Fruit fly (Drosophila melanogaster) whole organism, adult: ENCODE results near the gene Ogg1.

ENCODE experiments used
- CG11617 ChIP-seq: fragments of 200-800 bp; sonication (Bioruptor generic); optimal IDR thresholded peaks from 2 replicates; lab custom pipeline; 2017; ENCODE audit warnings: mild to moderate bottlenecking, missing biosample characterization, missing genetic modification reagents, missing genetic modification characterization
- CG12768 ChIP-seq: fragments of 200-800 bp; sonication (Bioruptor generic); optimal IDR thresholded peaks from 2 replicates; lab custom pipeline; 2017; ENCODE audit warnings: missing biosample characterization, missing genetic modification characterization, mild to moderate bottlenecking, moderate library complexity, missing genetic modification reagents
- CG14711 ChIP-seq: fragments of 200-800 bp; sonication (Bioruptor generic); optimal IDR thresholded peaks from 2 replicates; lab custom pipeline; 2018; ENCODE audit warnings: missing biosample characterization, mild to moderate bottlenecking, missing genetic modification characterization, moderate library complexity
- CG1620 ChIP-seq: fragments of 200-800 bp; sonication (Bioruptor generic); optimal IDR thresholded peaks from 2 replicates; lab custom pipeline; 2016; ENCODE audit warnings: missing biosample characterization, missing genetic modification characterization
- CG33017 ChIP-seq: fragments of 200-800 bp; sonication (Bioruptor generic); optimal IDR thresholded peaks from 2 replicates; lab custom pipeline; 2018; ENCODE audit warnings: missing biosample characterization, mild to moderate bottlenecking, missing genetic modification characterization, moderate library complexity
- CG5204 ChIP-seq: fragments of 200-800 bp; sonication (Bioruptor generic); optimal IDR thresholded peaks from 2 replicates; lab custom pipeline; 2016; ENCODE audit warnings: missing biosample characterization, missing genetic modification characterization
- CG7045 ChIP-seq: fragments of 200-800 bp; sonication (Bioruptor generic); optimal IDR thresholded peaks from 2 replicates; lab custom pipeline; 2017; ENCODE audit warnings: missing biosample characterization, mild to moderate bottlenecking, missing genetic modification characterization
- CG7101 ChIP-seq: fragments of 200-800 bp; sonication (Bioruptor generic); optimal IDR thresholded peaks from 2 replicates; lab custom pipeline; 2018; ENCODE audit warnings: missing biosample characterization, mild to moderate bottlenecking, missing genetic modification characterization, moderate library complexity
- Clk ChIP-seq: fragments of 200-800 bp; sonication (Bioruptor generic); optimal IDR thresholded peaks from 2 replicates; lab custom pipeline; 2017; ENCODE audit warnings: missing biosample characterization, missing genetic modification characterization
- Crg-1 ChIP-seq: fragments of 200-800 bp; sonication (Bioruptor generic); optimal IDR thresholded peaks from 2 replicates; lab custom pipeline; 2016; ENCODE audit warnings: missing biosample characterization, missing genetic modification characterization
- Hr96 ChIP-seq: fragments of 200-800 bp; sonication (Bioruptor generic); optimal IDR thresholded peaks from 2 replicates; lab custom pipeline; 2016; ENCODE audit warnings: missing biosample characterization, missing genetic modification characterization
- Mnt ChIP-seq: fragments of 200-800 bp; sonication (Bioruptor generic); optimal IDR thresholded peaks from 2 replicates; lab custom pipeline; 2016; ENCODE audit warnings: missing biosample characterization, mild to moderate bottlenecking, missing genetic modification characterization
- bab1 ChIP-seq: fragments of 200-800 bp; sonication (Bioruptor generic); optimal IDR thresholded peaks from 3 replicates; lab custom pipeline; 2019; ENCODE audit warnings: missing biosample characterization, mild to moderate bottlenecking, missing genetic modification characterization, moderate library complexity
- cic ChIP-seq: fragments of 200-800 bp; sonication (Bioruptor generic); optimal IDR thresholded peaks from 2 replicates; lab custom pipeline; 2017; ENCODE audit warnings: missing biosample characterization, mild to moderate bottlenecking, missing genetic modification characterization, moderate library complexity
- cnc ChIP-seq, 2 experiments: fragments of >200 bp; optimal IDR thresholded peaks; 2 replicates each; lab custom pipeline; 2017
- kay ChIP-seq: fragments of 200-800 bp; sonication (Bioruptor generic); peaks from one replicate; lab custom pipeline; 2016; ENCODE audit warnings: missing biosample characterization, missing genetic modification characterization, borderline replicate concordance
- ovo ChIP-seq: fragments of 200-800 bp; sonication (Bioruptor generic); optimal IDR thresholded peaks from 2 replicates; lab custom pipeline; 2016; ENCODE audit warnings: missing biosample characterization, missing genetic modification characterization
- pad ChIP-seq: fragments of 200-800 bp; sonication (Bioruptor generic); optimal IDR thresholded peaks from 3 replicates; lab custom pipeline; 2017; ENCODE audit warnings: missing biosample characterization, missing genetic modification characterization, mild to moderate bottlenecking, moderate library complexity, missing genetic modification reagents
- tj ChIP-seq: fragments of 200-800 bp; sonication (Bioruptor generic); optimal IDR thresholded peaks from 3 replicates; lab custom pipeline; 2017; ENCODE audit warnings: missing biosample characterization, mild to moderate bottlenecking, missing genetic modification characterization, moderate library complexity
- toe ChIP-seq: fragments of 200-800 bp; sonication (Bioruptor generic); optimal IDR thresholded peaks from 2 replicates; lab custom pipeline; 2016; ENCODE audit warnings: missing biosample characterization, missing genetic modification characterization

Ogg1 gene

DNA sequence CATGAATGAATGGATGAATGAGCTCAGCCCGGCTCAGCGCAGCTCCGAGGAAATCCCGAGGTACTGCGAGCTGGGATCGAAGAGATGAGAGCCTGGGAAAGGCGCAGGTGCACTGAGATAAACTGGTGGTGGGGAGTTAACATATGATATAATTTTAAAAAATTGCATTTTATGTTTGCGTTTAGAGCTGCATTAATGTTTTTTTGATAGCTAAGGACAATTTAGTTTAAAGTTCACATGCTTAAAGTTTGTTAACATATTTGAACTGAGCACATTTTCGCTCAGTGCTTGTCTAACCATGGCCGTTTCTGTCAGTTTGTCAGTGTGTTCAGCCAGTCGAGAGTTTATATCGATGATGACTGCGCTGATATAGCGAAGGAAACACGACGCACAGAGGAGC, 40.2 kb downstream of the Ogg1 start:
- TF ChIP-seq CG7045 (GFP tag; lab: Kevin White, UChicago) (no peak), cic (no peak), CG1620 (no peak), pad (GFP tag; lab: Kevin White, UChicago) (no peak), Mnt (GFP tag; lab: Kevin White, UChicago) (no peak), bab1 (GFP tag; lab: Kevin White, UChicago) (no peak), toe (GFP tag; lab: Kevin White, UChicago) (no peak), Clk (GFP tag; lab: Kevin White, UChicago) (no peak), cnc (optimal IDR thresholded peaks at IDR 0.05; lab: Kevin White, UChicago) (no peak), CG14711 (tag; lab: Kevin White, UChicago) (no peak), Hr96 (no peak), CG12768 (GFP tag; lab: Kevin White, UChicago) (no peak), CG5204 (GFP tag; lab: Kevin White, UChicago) (no peak), CG33017 (tag; lab: Kevin White, UChicago) (no peak), Crg-1 (GFP tag; lab: Kevin White, UChicago) (no peak), ovo (GFP tag; lab: Kevin White, UChicago) (no peak), CG7101 (tag; lab: Kevin White, UChicago) (no peak)

DNA sequence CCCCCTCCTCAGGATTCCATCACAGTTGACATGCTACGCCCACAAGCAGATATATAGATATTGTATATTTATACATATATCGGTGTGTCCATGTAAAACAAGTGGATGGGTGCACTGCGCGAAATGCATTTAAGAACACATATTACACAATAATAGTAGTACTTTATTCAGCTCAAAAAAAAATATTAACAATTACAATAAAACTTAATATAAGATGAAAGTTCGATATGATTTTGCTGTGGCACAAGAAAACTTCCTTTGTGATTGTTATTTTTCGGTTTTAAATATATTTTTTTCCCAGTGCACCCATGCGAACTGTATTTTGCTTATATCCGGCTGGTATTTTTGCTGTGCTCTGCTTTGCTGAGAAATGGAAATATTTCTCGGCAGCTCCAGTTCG, 41.3 kb downstream of the Ogg1 start:
- TF ChIP-seq CG7101 (tag; lab: Kevin White, UChicago), result no peak
- TF ChIP-seq Mnt (GFP tag; lab: Kevin White, UChicago), result no peak
- no peak for TF ChIP-seq pad (GFP tag; lab: Kevin White, UChicago)
- no peak for TF ChIP-seq CG1620
- no peak for TF ChIP-seq Crg-1 (GFP tag; lab: Kevin White, UChicago)
- no peak for TF ChIP-seq toe (GFP tag; lab: Kevin White, UChicago)
- no peak for TF ChIP-seq CG5204 (GFP tag; lab: Kevin White, UChicago)
- no peak for TF ChIP-seq bab1 (GFP tag; lab: Kevin White, UChicago)
- TF ChIP-seq CG14711 (tag; lab: Kevin White, UChicago), result no peak
- TF ChIP-seq CG7045 (GFP tag; lab: Kevin White, UChicago), result no peak
- no peak for TF ChIP-seq CG11617 (GFP tag; lab: Kevin White, UChicago)
- no peak for TF ChIP-seq Hr96
- no peak for TF ChIP-seq ovo (GFP tag; lab: Kevin White, UChicago)
- TF ChIP-seq cic, result no peak

DNA sequence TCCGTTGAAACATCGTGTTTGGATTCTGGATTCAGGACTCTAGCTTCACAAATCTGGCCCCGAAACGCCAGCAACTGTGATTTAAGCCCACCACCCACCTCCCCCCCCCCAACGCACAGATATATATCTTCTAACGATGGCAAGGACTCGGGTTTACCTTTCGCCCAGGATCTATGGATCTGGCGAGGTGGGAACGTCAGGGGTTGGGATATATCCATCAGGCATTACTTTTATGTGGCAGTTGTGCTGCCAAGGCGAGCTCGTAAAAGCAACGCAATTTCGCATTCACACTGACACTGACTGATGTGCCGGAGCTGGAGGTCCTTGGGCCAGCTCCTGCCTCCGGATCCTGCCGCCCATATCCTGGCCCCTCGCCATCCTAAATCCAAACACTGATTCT, 42.3 kb downstream of the Ogg1 start:
- TF ChIP-seq Mnt (GFP tag; lab: Kevin White, UChicago), result no peak
- TF ChIP-seq CG7101 (tag; lab: Kevin White, UChicago), result no peak
- TF ChIP-seq bab1 (GFP tag; lab: Kevin White, UChicago), result no peak
- TF ChIP-seq toe (GFP tag; lab: Kevin White, UChicago), result no peak
- TF ChIP-seq CG7045 (GFP tag; lab: Kevin White, UChicago), result no peak
- TF ChIP-seq CG1620, result no peak
- no peak for TF ChIP-seq kay (GFP tag; lab: Kevin White, UChicago)
- no peak for TF ChIP-seq CG11617 (GFP tag; lab: Kevin White, UChicago)
- TF ChIP-seq Hr96, result no peak
- no peak for TF ChIP-seq cic
- TF ChIP-seq CG33017 (tag; lab: Kevin White, UChicago), result no peak
- no peak for TF ChIP-seq tj (GFP tag; lab: Kevin White, UChicago)
- no peak for TF ChIP-seq CG12768 (GFP tag; lab: Kevin White, UChicago)
- TF ChIP-seq pad (GFP tag; lab: Kevin White, UChicago), result no peak
